Worm (Caenorhabditis elegans): ENCODE data around the gene F46G11.2.

DNA sequence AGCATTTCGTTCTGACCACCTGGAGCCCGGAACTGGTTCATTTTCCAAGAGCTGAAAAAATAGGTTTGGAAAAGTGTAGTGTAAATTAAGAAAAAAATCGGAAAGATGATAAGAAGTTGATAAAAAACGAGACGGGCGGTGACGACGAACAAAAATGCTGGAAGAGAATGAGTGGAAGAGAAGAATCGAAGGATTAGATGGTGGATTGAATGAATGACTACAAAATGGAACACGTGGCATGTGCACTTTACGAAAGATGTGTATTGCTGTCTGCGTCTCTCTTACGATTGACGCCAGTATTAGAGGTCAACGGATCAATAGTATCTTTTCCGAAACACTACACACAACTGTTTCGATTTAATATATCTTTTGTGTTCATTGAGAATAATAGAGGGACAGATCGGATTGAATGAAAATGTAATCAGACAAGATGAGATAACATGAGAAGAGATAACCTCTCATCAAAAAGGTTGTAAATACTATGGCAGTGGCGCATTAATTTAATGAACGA is 7.2 kb upstream of the F46G11.2 start, which contains the start of gene sft-4:
- no peak for TF ChIP-seq jun-1 (tag; optimal IDR thresholded peaks at IDR 0.05)
- peak; percentile 0 to 11 for TF ChIP-seq efl-1 (optimal IDR thresholded peaks at IDR 0.05)
- TF ChIP-seq efl-1 (GFP tag; optimal IDR thresholded peaks at IDR 0.05 in 1 of 2) = no peak
- TF ChIP-seq lin-35 (GFP tag; optimal IDR thresholded peaks at IDR 0.05) = peak in 1 of 2 experiments; percentile 1
- peak; percentile 44 for TF ChIP-seq blmp-1 (tag; optimal IDR thresholded peaks at IDR 0.05)
